Worm (Caenorhabditis elegans) whole organism, L3 larva: ENCODE data around the gene K12D12.4.

ENCODE experiments used
- ZK546.5 ChIP-seq: sonication (generic microtip); optimal IDR thresholded peaks from 2 replicates; lab custom pipeline; 2017; ENCODE audit warnings: missing biosample characterization, missing genetic modification characterization
- ceh-28 ChIP-seq: fragments of 150-350 bp; optimal IDR thresholded peaks from 2 replicates; lab custom pipeline; 2014; ENCODE audit warnings: missing biosample characterization, missing genetic modification reagents, missing genetic modification characterization
- nhr-11 ChIP-seq: fragments of 150-350 bp; optimal IDR thresholded peaks from 2 replicates; lab custom pipeline; 2014; ENCODE audit warnings: missing biosample characterization, missing genetic modification characterization
- tbx-2 ChIP-seq: sonication (generic microtip); optimal IDR thresholded peaks from 2 replicates; lab custom pipeline; 2016; ENCODE audit warnings: mild to moderate bottlenecking, missing genetic modification characterization, missing compliant biosample characterization
- zag-1 ChIP-seq: fragments of 150-350 bp; optimal IDR thresholded peaks from 2 replicates; lab custom pipeline; 2014; ENCODE audit warnings: missing biosample characterization, missing genetic modification characterization

ce11 chrII:11880456-11881353, 15.2 kb upstream of the K12D12.4 start:
- TF ChIP-seq tbx-2 (tag; lab: Kevin White, UChicago) = no peak
- no peak for TF ChIP-seq nhr-11 (tag; lab: Kevin White, UChicago)
- TF ChIP-seq zag-1 (tag; lab: Kevin White, UChicago) = no peak
- TF ChIP-seq ceh-28 (tag; lab: Kevin White, UChicago) = no peak
- TF ChIP-seq ZK546.5 (tag; lab: Kevin White, UChicago) = no peak
